Worm (Caenorhabditis elegans) whole organism, L3 larva: ENCODE measurements around the gene Y41G9A.10.

Experiments used
- ZK546.5 ChIP-seq: sonication (generic microtip); optimal IDR thresholded peaks from 2 replicates; lab custom pipeline; 2017; ENCODE audit warnings: missing biosample characterization, missing genetic modification characterization
- aly-2 ChIP-seq: fragments of 150-350 bp; optimal IDR thresholded peaks from 2 replicates; lab custom pipeline; 2014; ENCODE audit warnings: missing biosample characterization, missing genetic modification characterization
- ama-1 ChIP-seq: fragments of 150-350 bp; optimal IDR thresholded peaks from 2 replicates; lab custom pipeline; 2018
- ceh-9 ChIP-seq: sonication (generic microtip); optimal IDR thresholded peaks from 2 replicates; lab custom pipeline; 2018; ENCODE audit warnings: missing biosample characterization, missing genetic modification characterization
- egl-5 ChIP-seq: fragments of 150-350 bp; optimal IDR thresholded peaks from 2 replicates; lab custom pipeline; 2017; ENCODE audit warnings: missing biosample characterization, missing genetic modification reagents, missing genetic modification characterization, inconsistent platforms
- elt-1 ChIP-seq: fragments of 150-350 bp; optimal IDR thresholded peaks from 2 replicates; lab custom pipeline; 2014; ENCODE audit warnings: missing biosample characterization, missing genetic modification characterization
- elt-2 ChIP-seq: sonication (generic microtip); optimal IDR thresholded peaks from 2 replicates; lab custom pipeline; 2016; ENCODE audit warnings: missing genetic modification reagents, mild to moderate bottlenecking, missing genetic modification characterization, missing compliant biosample characterization
- elt-3 ChIP-seq, 3 experiments: fragments of 150-350 bp in 1 of 3; sonication (generic microtip) in 2 of 3; optimal IDR thresholded peaks; 2 replicates in 2 of 3; 4 replicates in 1 of 3; lab custom pipeline; 2014 to 2017; ENCODE audit warnings: missing biosample characterization in 3 of 3, missing genetic modification characterization in 3 of 3
- fkh-10 ChIP-seq: sonication (generic microtip); optimal IDR thresholded peaks from 2 replicates; lab custom pipeline; 2017; ENCODE audit warnings: missing biosample characterization, missing genetic modification reagents, missing genetic modification characterization
- hmg-11 ChIP-seq: sonication (generic microtip); optimal IDR thresholded peaks from 2 replicates; lab custom pipeline; 2016; ENCODE audit warnings: missing genetic modification characterization, missing compliant biosample characterization
- lin-15B ChIP-seq: fragments of 150-350 bp; optimal IDR thresholded peaks from 2 replicates; lab custom pipeline; 2014; ENCODE audit warnings: missing biosample characterization, missing genetic modification characterization
- lsy-12 ChIP-seq: sonication (generic microtip); optimal IDR thresholded peaks from 2 replicates; lab custom pipeline; 2016; ENCODE audit warnings: mild to moderate bottlenecking, missing genetic modification characterization, missing compliant biosample characterization
- mdl-1 ChIP-seq: fragments of 150-350 bp; optimal IDR thresholded peaks from 2 replicates; lab custom pipeline; 2014; ENCODE audit warnings: missing biosample characterization, missing genetic modification characterization
- mml-1 ChIP-seq: fragments of 150-350 bp; sonication (generic microtip); optimal IDR thresholded peaks from 3 replicates; lab custom pipeline; 2014; ENCODE audit warnings: missing biosample characterization, missing genetic modification characterization
- nfya-1 ChIP-seq: sonication (generic microtip); optimal IDR thresholded peaks from 2 replicates; lab custom pipeline; 2017; ENCODE audit warnings: missing genetic modification characterization, mild to moderate bottlenecking, missing compliant biosample characterization, antibody characterized with exemption, moderate library complexity; ENCODE audit not compliant: insufficient read depth
- nhr-11 ChIP-seq: fragments of 150-350 bp; optimal IDR thresholded peaks from 2 replicates; lab custom pipeline; 2014; ENCODE audit warnings: missing biosample characterization, missing genetic modification characterization
- nhr-12 ChIP-seq: fragments of 150-350 bp; optimal IDR thresholded peaks from 2 replicates; lab custom pipeline; 2014; ENCODE audit warnings: missing biosample characterization, missing genetic modification characterization
- nhr-25 ChIP-seq: sonication (generic microtip); optimal IDR thresholded peaks from 2 replicates; lab custom pipeline; 2017; ENCODE audit warnings: missing biosample characterization, missing genetic modification characterization
- nhr-28 ChIP-seq: fragments of 150-350 bp; optimal IDR thresholded peaks from 2 replicates; lab custom pipeline; 2014; ENCODE audit warnings: missing biosample characterization, missing genetic modification characterization
- nhr-43 ChIP-seq: sonication (generic microtip); optimal IDR thresholded peaks from 2 replicates; lab custom pipeline; 2016; ENCODE audit warnings: mild to moderate bottlenecking, missing genetic modification characterization, missing compliant biosample characterization; ENCODE audit not compliant: poor library complexity, severe bottlenecking
- nhr-76 ChIP-seq: fragments of 150-350 bp; sonication (generic microtip); optimal IDR thresholded peaks from 5 replicates; lab custom pipeline; 2014; ENCODE audit warnings: missing biosample characterization, missing genetic modification characterization
- pha-4 ChIP-seq: fragments of 150-350 bp; optimal IDR thresholded peaks from 2 replicates; lab custom pipeline; 2014; ENCODE audit warnings: missing biosample characterization, missing genetic modification reagents, missing genetic modification characterization
- pqm-1 ChIP-seq: fragments of 150-350 bp; optimal IDR thresholded peaks from 2 replicates; lab custom pipeline; 2017; ENCODE audit warnings: missing biosample characterization, missing genetic modification characterization, inconsistent platforms
- sea-2 ChIP-seq: fragments of 150-350 bp; sonication (generic microtip); optimal IDR thresholded peaks from 4 replicates; lab custom pipeline; 2014; ENCODE audit warnings: missing biosample characterization, missing genetic modification reagents, missing genetic modification characterization
- snpc-4 ChIP-seq: fragments of 150-350 bp; optimal IDR thresholded peaks from 2 replicates; lab custom pipeline; 2014; ENCODE audit warnings: missing biosample characterization, missing genetic modification characterization
- tbx-2 ChIP-seq: sonication (generic microtip); optimal IDR thresholded peaks from 2 replicates; lab custom pipeline; 2016; ENCODE audit warnings: mild to moderate bottlenecking, missing genetic modification characterization, missing compliant biosample characterization
- unc-39 ChIP-seq: sonication (generic microtip); optimal IDR thresholded peaks from 4 replicates; lab custom pipeline; 2017; ENCODE audit warnings: missing biosample characterization, missing genetic modification characterization
- zag-1 ChIP-seq: fragments of 150-350 bp; optimal IDR thresholded peaks from 2 replicates; lab custom pipeline; 2014; ENCODE audit warnings: missing biosample characterization, missing genetic modification characterization
- ztf-11 ChIP-seq: fragments of 150-350 bp; optimal IDR thresholded peaks from 2 replicates; lab custom pipeline; 2014; ENCODE audit warnings: missing biosample characterization, missing genetic modification characterization
- ztf-4 ChIP-seq: fragments of 150-350 bp; optimal IDR thresholded peaks from 2 replicates; lab custom pipeline; 2014; ENCODE audit warnings: missing biosample characterization, missing genetic modification characterization

Gene Y41G9A.10

ce11 chrX:2970804-2971395, 24.5 kb upstream of the Y41G9A.10 start:
- no peak for TF ChIP-seq lin-15B
- peak; percentile 31 for TF ChIP-seq pha-4 (tag; lab: Kevin White, UChicago)
- no peak for TF ChIP-seq hmg-11 (tag; lab: Kevin White, UChicago)
- TF ChIP-seq elt-1 (tag; lab: Kevin White, UChicago) = peak; percentile 28
- TF ChIP-seq elt-2 (tag; lab: Kevin White, UChicago) = peak; percentile 33
- TF ChIP-seq nhr-25 (tag; lab: Kevin White, UChicago) = peak; percentile 9
- peak; percentile 33 for TF ChIP-seq pqm-1 (tag; lab: Kevin White, UChicago)
- peak; percentile 56 for TF ChIP-seq snpc-4 (tag; lab: Kevin White, UChicago)
- TF ChIP-seq aly-2 (tag; lab: Kevin White, UChicago) = no peak

ce11 chrX:2970212-2970611, 23.9 kb upstream of the Y41G9A.10 start:
- TF ChIP-seq lsy-12 (tag; lab: Kevin White, UChicago) (peak; percentile 32), unc-39 (tag; lab: Kevin White, UChicago) (no peak)

ce11 chrX:2969447-2969989, 23.2 kb upstream of the Y41G9A.10 start:
- TF ChIP-seq egl-5 (tag; lab: Kevin White, UChicago) (peak; percentile 12), ZK546.5 (tag; lab: Kevin White, UChicago) (no peak), nhr-25 (tag; lab: Kevin White, UChicago) (peak; percentile 34), pha-4 (tag; lab: Kevin White, UChicago) (peak; percentile 59), ceh-9 (tag; lab: Kevin White, UChicago) (no peak), ztf-4 (tag; lab: Kevin White, UChicago) (no peak), mml-1 (tag; lab: Kevin White, UChicago) (no peak), elt-1 (tag; lab: Kevin White, UChicago) (no peak), zag-1 (no peak), fkh-10 (GFP tag; lab: Kevin White, UChicago) (no peak), nhr-28 (tag; lab: Kevin White, UChicago) (no peak), nhr-76 (tag; lab: Kevin White, UChicago) (no peak), elt-3 (tag; optimal IDR thresholded peaks at IDR 0.05; lab: Kevin White, UChicago) (no peak), mdl-1 (tag; lab: Kevin White, UChicago) (no peak), nhr-12 (tag; lab: Kevin White, UChicago) (no peak), ama-1 (peak; percentile 24)

ce11 chrX:2966252-2966651, 19.9 kb upstream of the Y41G9A.10 start:
- peak; percentile 62 for TF ChIP-seq pha-4 (tag; lab: Kevin White, UChicago)
- TF ChIP-seq ZK546.5 (tag; lab: Kevin White, UChicago) = no peak
- TF ChIP-seq pqm-1 (tag; lab: Kevin White, UChicago) = no peak
- TF ChIP-seq egl-5 (tag; lab: Kevin White, UChicago) = no peak
- no peak for TF ChIP-seq sea-2 (GFP tag; lab: Kevin White, UChicago)
- TF ChIP-seq lsy-12 (tag; lab: Kevin White, UChicago) = no peak
- TF ChIP-seq ztf-11 (tag; lab: Kevin White, UChicago) = no peak
- TF ChIP-seq nhr-11 (tag; lab: Kevin White, UChicago) = no peak
- TF ChIP-seq elt-2 (tag; lab: Kevin White, UChicago) = peak; percentile 72

ce11 chrX:2960703-2961102, 14.3 kb upstream of the Y41G9A.10 start:
- TF ChIP-seq snpc-4 (tag; lab: Kevin White, UChicago) (peak; percentile 78), nfya-1 (tag; lab: Kevin White, UChicago) (no peak)

ce11 chrX:2957446-2957985, 11.2 kb upstream of the Y41G9A.10 start, which contains the start of gene gbb-1:
gbb-1 (plus strand) TSS chrX:2957935.
- peak; percentile 19 for TF ChIP-seq elt-1 (tag; lab: Kevin White, UChicago)
- TF ChIP-seq snpc-4 (tag; lab: Kevin White, UChicago) = no peak
- no peak for TF ChIP-seq tbx-2
- no peak for TF ChIP-seq nhr-43
